Fruit fly (Drosophila melanogaster): ENCODE data around the gene trp.

trp gene

DNA sequence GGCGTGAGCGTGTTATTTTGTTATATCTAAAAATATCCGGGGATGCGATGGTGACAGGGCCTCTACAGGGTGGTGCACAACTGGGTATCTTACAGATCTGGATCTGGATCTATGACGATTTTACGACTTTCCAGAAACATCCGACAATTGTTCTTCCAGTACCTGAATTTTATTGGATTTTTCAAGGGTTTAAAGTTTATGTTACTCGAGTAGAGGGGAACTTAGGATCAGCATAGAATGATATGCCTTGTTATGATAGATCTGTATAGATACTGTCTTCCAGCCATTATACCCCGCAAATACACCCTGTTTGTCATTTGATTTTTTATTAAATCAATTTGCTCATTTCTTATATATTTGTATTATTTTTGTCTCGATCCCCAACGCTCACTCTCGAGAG is 25.7 kb downstream of the trp start (continued):
- TF ChIP-seq gem (tag; optimal IDR thresholded peaks at IDR 0.05) (peak; percentile 78), Fer3 (tag; optimal IDR thresholded peaks at IDR 0.05) (peak; percentile 58), Abd-B (GFP tag; optimal IDR thresholded peaks at IDR 0.05) (peak; percentile 48)

DNA sequence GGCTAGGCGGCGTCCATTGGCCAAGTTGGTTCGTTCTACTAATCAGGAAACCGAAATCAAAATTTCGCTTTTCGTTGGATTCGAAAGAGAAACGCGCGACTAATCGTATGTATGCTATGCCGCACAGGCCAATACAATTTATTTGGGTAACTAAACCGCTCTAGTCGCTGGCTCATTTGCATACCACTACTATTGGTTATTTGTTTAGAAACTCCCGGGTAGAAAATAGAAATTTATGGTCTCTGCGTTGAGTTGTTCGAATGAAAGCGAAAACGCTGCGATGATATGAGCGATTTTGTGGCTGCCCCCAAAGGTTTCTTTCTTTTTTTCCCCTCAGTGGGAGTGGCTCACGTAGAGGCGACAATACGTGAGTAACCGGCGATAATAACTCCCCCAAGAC is 27.1 kb downstream of the trp start:
- TF ChIP-seq odd (GFP tag; optimal IDR thresholded peaks at IDR 0.05), result no peak
- TF ChIP-seq CG34422 (GFP tag; IDR thresholded peaks at IDR 0.05), result no peak
- TF ChIP-seq gsb-n (tag; optimal IDR thresholded peaks at IDR 0.05), result peak; percentile 37
- peak; percentile 74 for TF ChIP-seq Ets65A (GFP tag)
- no peak for TF ChIP-seq CG12071 (GFP tag; optimal IDR thresholded peaks at IDR 0.05)
- TF ChIP-seq CG43689 (GFP tag; IDR thresholded peaks at IDR 0.05), result no peak
- TF ChIP-seq H15 (GFP tag; IDR thresholded peaks at IDR 0.05), result no peak
- no peak for TF ChIP-seq CG3065 (GFP tag; optimal IDR thresholded peaks at IDR 0.05)
- TF ChIP-seq Dref (GFP tag; IDR thresholded peaks at IDR 0.05), result no peak
- peak; percentile 49 for TF ChIP-seq kni (GFP tag; optimal IDR thresholded peaks at IDR 0.05)
- peak; percentile 65; the same call in 1 of the 2 replicates for TF ChIP-seq vvl (GFP tag; IDR thresholded peaks at IDR 0.05)
- no peak for TF ChIP-seq CG18262 (tag; optimal IDR thresholded peaks at IDR 0.05)
- TF ChIP-seq Blimp-1 (GFP tag; optimal IDR thresholded peaks at IDR 0.05), result peak; percentile 97
- no peak for TF ChIP-seq stwl (tag; optimal IDR thresholded peaks at IDR 0.05)
- no peak for TF ChIP-seq az2 (GFP tag; optimal IDR thresholded peaks at IDR 0.05)

DNA sequence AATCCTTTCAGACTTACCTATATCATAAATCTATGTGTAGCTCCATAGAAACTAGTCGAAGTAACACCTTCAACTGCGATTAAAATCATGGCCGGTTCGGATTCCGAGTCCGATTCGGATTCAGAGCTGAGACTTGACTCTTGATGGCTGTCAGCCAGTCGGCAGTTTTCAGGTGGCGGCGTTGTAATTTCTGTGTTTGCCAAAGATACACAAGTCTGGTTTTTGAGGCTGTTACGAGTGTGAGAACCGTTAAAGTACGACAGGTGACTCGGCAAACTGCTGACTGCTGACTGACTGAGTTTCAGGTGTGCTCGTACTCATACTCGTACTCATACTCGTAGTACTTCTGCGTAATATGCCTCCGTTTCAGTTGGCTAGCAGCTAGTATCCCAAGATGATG is 28.9 kb downstream of the trp start:
- no peak for TF ChIP-seq chm (GFP tag; IDR thresholded peaks at IDR 0.05)
- no peak for TF ChIP-seq Camta (GFP tag; optimal IDR thresholded peaks at IDR 0.05)
- TF ChIP-seq tin (GFP tag; optimal IDR thresholded peaks at IDR 0.05), result no peak
- TF ChIP-seq CG42726 (GFP tag; IDR thresholded peaks at IDR 0.05; ENCODE audit: partially characterized antibody), result no peak
- TF ChIP-seq CG17912 (GFP tag; optimal IDR thresholded peaks at IDR 0.05), result no peak
- TF ChIP-seq exex (tag; optimal IDR thresholded peaks at IDR 0.05), result no peak
- TF ChIP-seq Spps (tag; optimal IDR thresholded peaks at IDR 0.05), result no peak
- no peak for TF ChIP-seq CG14441 (GFP tag; IDR thresholded peaks at IDR 0.05)
- TF ChIP-seq MTF-1 (GFP tag; optimal IDR thresholded peaks at IDR 0.05; ENCODE audit: borderline replicate concordance), result no peak
- TF ChIP-seq odd (GFP tag; optimal IDR thresholded peaks at IDR 0.05), result peak; percentile 42
- no peak for TF ChIP-seq bbx (GFP tag; IDR thresholded peaks at IDR 0.05; ENCODE audit: partially characterized antibody)
- TF ChIP-seq CG34376 (GFP tag; optimal IDR thresholded peaks at IDR 0.05), result no peak
- no peak for TF ChIP-seq CG7928 (GFP tag; optimal IDR thresholded peaks at IDR 0.05)
- TF ChIP-seq seq (GFP tag; IDR thresholded peaks at IDR 0.05), result no peak
- TF ChIP-seq CG17328 (GFP tag; IDR thresholded peaks at IDR 0.05), result no peak
- no peak for TF ChIP-seq CG4730 (GFP tag; IDR thresholded peaks at IDR 0.05)
- no peak for TF ChIP-seq maf-S (GFP tag; optimal IDR thresholded peaks at IDR 0.05)
- TF ChIP-seq dati (GFP tag; IDR thresholded peaks at IDR 0.05), result no peak
- TF ChIP-seq CG11723 (GFP tag; optimal IDR thresholded peaks at IDR 0.05), result peak; percentile 22
- peak; percentile 71 for TF ChIP-seq CG18599 (GFP tag; optimal IDR thresholded peaks at IDR 0.05)
- TF ChIP-seq crp (GFP tag; optimal IDR thresholded peaks at IDR 0.05), result no peak
- no peak for TF ChIP-seq slp2 (GFP tag; optimal IDR thresholded peaks at IDR 0.05)
- no peak for TF ChIP-seq Eip74EF (GFP tag; optimal IDR thresholded peaks at IDR 0.05)
- TF ChIP-seq CG5953 (GFP tag; IDR thresholded peaks at IDR 0.05), result no peak
- TF ChIP-seq br (optimal IDR thresholded peaks at IDR 0.05), result no peak
- no peak for TF ChIP-seq CG4707 (GFP tag; optimal IDR thresholded peaks at IDR 0.05)
- TF ChIP-seq nau (GFP tag; optimal IDR thresholded peaks at IDR 0.05), result peak; percentile 26
- no peak for TF ChIP-seq CG15696 (tag; optimal IDR thresholded peaks at IDR 0.05)
- TF ChIP-seq CG18476 (GFP tag; optimal IDR thresholded peaks at IDR 0.05), result no peak
- no peak for TF ChIP-seq fd102C (GFP tag; optimal IDR thresholded peaks at IDR 0.05)
- peak; percentile 11 for TF ChIP-seq Blimp-1 (GFP tag; optimal IDR thresholded peaks at IDR 0.05)
- TF ChIP-seq da (GFP tag; optimal IDR thresholded peaks at IDR 0.05), result no peak
- TF ChIP-seq abd-A (tag; optimal IDR thresholded peaks at IDR 0.05), result no peak
